Fruit fly (Drosophila melanogaster) whole organism, embryonic: Measurements from ENCODE around the gene Cyp313b1.

ENCODE experiments used
- BEAF-32 ChIP-seq: fragments of 200-800 bp; sonication (Bioruptor generic); optimal IDR thresholded peaks from 3 replicates; lab custom pipeline; 2017; ENCODE audit warnings: missing biosample characterization, missing genetic modification characterization, mild to moderate bottlenecking, moderate library complexity, missing genetic modification reagents
- C15 ChIP-seq: fragments of 200-800 bp; sonication (Bioruptor generic); IDR thresholded peaks from 3 replicates; pipeline ENCODE4 v1.3.6; 2022; ENCODE audit warnings: missing biosample characterization, missing genetic modification characterization
- CG1024 ChIP-seq: fragments of 200-800 bp; sonication (Bioruptor generic); IDR thresholded peaks from 2 replicates; pipeline ENCODE4 v1.3.6; 2022; ENCODE audit warnings: missing biosample characterization, missing genetic modification characterization
- CG10431 ChIP-seq: fragments of 200-800 bp; sonication (Bioruptor generic); optimal IDR thresholded peaks from 3 replicates; lab custom pipeline; 2018; ENCODE audit warnings: missing biosample characterization, mild to moderate bottlenecking, missing genetic modification characterization
- CG11504 ChIP-seq: fragments of 200-800 bp; sonication (Bioruptor generic); optimal IDR thresholded peaks from 3 replicates; lab custom pipeline; 2019; ENCODE audit warnings: missing biosample characterization, mild to moderate bottlenecking, missing genetic modification characterization, moderate library complexity
- CG12104 ChIP-seq: fragments of 200-800 bp; sonication (Bioruptor generic); optimal IDR thresholded peaks from 3 replicates; lab custom pipeline; 2016; ENCODE audit warnings: missing biosample characterization, missing genetic modification characterization
- CG12155 ChIP-seq: fragments of 200-800 bp; sonication (Bioruptor generic); optimal IDR thresholded peaks from 3 replicates; lab custom pipeline; 2016; ENCODE audit warnings: missing biosample characterization, missing genetic modification characterization
- CG15073 ChIP-seq: fragments of 200-800 bp; sonication (Bioruptor generic); optimal IDR thresholded peaks from 2 replicates; lab custom pipeline; 2016; ENCODE audit warnings: missing biosample characterization, missing genetic modification characterization
- CG15269 ChIP-seq: fragments of 200-800 bp; sonication (Bioruptor generic); optimal IDR thresholded peaks from 2 replicates; lab custom pipeline; 2018; ENCODE audit warnings: missing biosample characterization, mild to moderate bottlenecking, missing genetic modification characterization, moderate library complexity
- CG15601 ChIP-seq: fragments of 200-800 bp; sonication (Bioruptor generic); optimal IDR thresholded peaks from 3 replicates; lab custom pipeline; 2019; ENCODE audit warnings: missing biosample characterization, mild to moderate bottlenecking, missing genetic modification characterization, moderate library complexity
- CG1647 ChIP-seq: fragments of 200-800 bp; sonication (Bioruptor generic); optimal IDR thresholded peaks from 3 replicates; lab custom pipeline; 2016; ENCODE audit warnings: missing biosample characterization, missing genetic modification characterization
- CG17385 ChIP-seq: fragments of 200-800 bp; sonication (Bioruptor generic); optimal IDR thresholded peaks from 3 replicates; lab custom pipeline; 2018; ENCODE audit warnings: missing biosample characterization, mild to moderate bottlenecking, missing genetic modification characterization
- CG17612 ChIP-seq: fragments of 200-800 bp; sonication (Bioruptor generic); IDR thresholded peaks from 2 replicates; pipeline ENCODE4 v1.3.6; 2022; ENCODE audit warnings: missing biosample characterization, missing genetic modification characterization
- CG17829 ChIP-seq: fragments of 200-800 bp; optimal IDR thresholded peaks from 2 replicates; lab custom pipeline; 2019; ENCODE audit warnings: missing biosample characterization, mild to moderate bottlenecking, missing genetic modification characterization, moderate library complexity
- CG18476 ChIP-seq: fragments of 200-800 bp; sonication (Bioruptor generic); optimal IDR thresholded peaks from 2 replicates; lab custom pipeline; 2016; ENCODE audit warnings: missing biosample characterization, mild to moderate bottlenecking, missing genetic modification characterization
- CG18599 ChIP-seq: fragments of 200-800 bp; sonication (Bioruptor generic); optimal IDR thresholded peaks from 3 replicates; lab custom pipeline; 2017; ENCODE audit warnings: missing biosample characterization, missing genetic modification characterization, mild to moderate bottlenecking, moderate library complexity, missing genetic modification reagents
- CG2202 ChIP-seq: fragments of 200-800 bp; sonication (Bioruptor generic); optimal IDR thresholded peaks from 2 replicates; lab custom pipeline; 2018; ENCODE audit warnings: missing biosample characterization, mild to moderate bottlenecking, missing genetic modification characterization
- CG30403 ChIP-seq: fragments of 200-800 bp; sonication (Bioruptor generic); optimal IDR thresholded peaks from 3 replicates; lab custom pipeline; 2016; ENCODE audit warnings: missing biosample characterization, missing genetic modification characterization
- CG3407 ChIP-seq: fragments of 200-800 bp; sonication (Bioruptor generic); optimal IDR thresholded peaks from 2 replicates; lab custom pipeline; 2018; ENCODE audit warnings: missing biosample characterization, mild to moderate bottlenecking, missing genetic modification characterization
- CG7556 ChIP-seq: fragments of 200-800 bp; sonication (Bioruptor generic); optimal IDR thresholded peaks from 2 replicates; lab custom pipeline; 2017; ENCODE audit warnings: missing biosample characterization, mild to moderate bottlenecking, missing genetic modification characterization
- CG7963 ChIP-seq: fragments of 200-800 bp; sonication (Bioruptor generic); IDR thresholded peaks from 3 replicates; pipeline ENCODE4 v1.3.6; 2022; ENCODE audit warnings: missing biosample characterization, missing genetic modification characterization; ENCODE audit not compliant: partially characterized antibody
- CG7987 ChIP-seq: fragments of 200-800 bp; sonication (Bioruptor generic); optimal IDR thresholded peaks from 2 replicates; lab custom pipeline; 2018; ENCODE audit warnings: missing biosample characterization, mild to moderate bottlenecking, missing genetic modification characterization, moderate library complexity
- CG8290 ChIP-seq, 3 experiments: fragments of 200-800 bp; sonication (Bioruptor generic); optimal IDR thresholded peaks; 2 replicates each; lab custom pipeline; 2016 to 2019; ENCODE audit warnings: missing biosample characterization in 3 of 3, missing genetic modification characterization in 3 of 3, mild to moderate bottlenecking in 2 of 3, moderate library complexity in 1 of 3
- CG8388 ChIP-seq: fragments of 200-800 bp; sonication (Bioruptor generic); optimal IDR thresholded peaks from 2 replicates; lab custom pipeline; 2019; ENCODE audit warnings: missing biosample characterization, mild to moderate bottlenecking, missing genetic modification characterization, moderate library complexity
- CG8924 ChIP-seq: fragments of 200-800 bp; optimal IDR thresholded peaks from 3 replicates; lab custom pipeline; 2019; ENCODE audit warnings: missing biosample characterization, mild to moderate bottlenecking, missing genetic modification characterization, moderate library complexity
- D ChIP-seq, 2 experiments: fragments of 200-800 bp in 1 of 2; fragments of >200 bp in 1 of 2; sonication (Bioruptor generic) in 1 of 2; optimal IDR thresholded peaks; 2 replicates in 1 of 2; 3 replicates in 1 of 2; lab custom pipeline; 2017; ENCODE audit warnings: mild to moderate bottlenecking in 1 of 2, missing biosample characterization in 1 of 2, missing genetic modification characterization in 1 of 2, missing genetic modification reagents in 1 of 2
- HHEX ChIP-seq: fragments of 200-800 bp; sonication (Bioruptor generic); optimal IDR thresholded peaks from 3 replicates; lab custom pipeline; 2017; ENCODE audit warnings: missing biosample characterization, mild to moderate bottlenecking, missing genetic modification characterization, missing genetic modification reagents
- Hr51 ChIP-seq, 2 experiments: fragments of 200-800 bp; sonication (Bioruptor generic); optimal IDR thresholded peaks; 2 replicates in 1 of 2; 3 replicates in 1 of 2; lab custom pipeline; 2016 to 2018; ENCODE audit warnings: missing biosample characterization in 2 of 2, missing genetic modification characterization in 2 of 2, mild to moderate bottlenecking in 1 of 2, moderate library complexity in 1 of 2
- MESR4 ChIP-seq: fragments of 200-800 bp; sonication (Bioruptor generic); optimal IDR thresholded peaks from 2 replicates; lab custom pipeline; 2018; ENCODE audit warnings: missing biosample characterization, mild to moderate bottlenecking, missing genetic modification characterization, moderate library complexity
- Max ChIP-seq: fragments of 200-800 bp; sonication (Bioruptor generic); optimal IDR thresholded peaks from 2 replicates; lab custom pipeline; 2016; ENCODE audit warnings: missing biosample characterization, mild to moderate bottlenecking, missing genetic modification characterization
- Mrtf ChIP-seq: fragments of 200-800 bp; sonication (Bioruptor generic); IDR thresholded peaks from 3 replicates; pipeline ENCODE4 v1.3.6; 2022; ENCODE audit warnings: missing biosample characterization, missing genetic modification characterization
- NfI ChIP-seq: fragments of 200-800 bp; sonication (Bioruptor generic); optimal IDR thresholded peaks from 3 replicates; lab custom pipeline; 2018; ENCODE audit warnings: missing biosample characterization, mild to moderate bottlenecking, missing genetic modification characterization, moderate library complexity
- Oaz ChIP-seq: fragments of 200-800 bp; sonication (Bioruptor generic); IDR thresholded peaks from 2 replicates; pipeline ENCODE4 v1.3.6; 2022; ENCODE audit warnings: missing biosample characterization, missing genetic modification characterization
- Rfx ChIP-seq: fragments of 200-800 bp; sonication (Bioruptor generic); IDR thresholded peaks from 2 replicates; pipeline ENCODE4 v1.3.6; 2022; ENCODE audit warnings: missing biosample characterization, missing genetic modification characterization
- Scr ChIP-seq: fragments of 200-800 bp; sonication (Bioruptor generic); IDR thresholded peaks from 2 replicates; pipeline ENCODE4 v1.3.6; 2022; ENCODE audit warnings: missing biosample characterization, missing genetic modification characterization; ENCODE audit not compliant: partially characterized antibody
- Xrp1 ChIP-seq: fragments of 200-800 bp; sonication (Bioruptor generic); IDR thresholded peaks from 2 replicates; pipeline ENCODE4 v1.3.6; 2022; ENCODE audit warnings: missing biosample characterization, missing genetic modification characterization
- ac ChIP-seq: fragments of 200-800 bp; sonication (Bioruptor generic); optimal IDR thresholded peaks from 3 replicates; lab custom pipeline; 2017; ENCODE audit warnings: missing biosample characterization, mild to moderate bottlenecking, missing genetic modification characterization
- al ChIP-seq: fragments of 200-800 bp; sonication (Bioruptor generic); IDR thresholded peaks from 2 replicates; pipeline ENCODE4 v1.3.6; 2022; ENCODE audit warnings: missing biosample characterization, missing genetic modification characterization
- caup ChIP-seq: fragments of 200-800 bp; sonication (Bioruptor generic); optimal IDR thresholded peaks from 3 replicates; lab custom pipeline; 2017; ENCODE audit warnings: missing biosample characterization, mild to moderate bottlenecking, missing genetic modification characterization, moderate library complexity; ENCODE audit not compliant: severe bottlenecking
- dan ChIP-seq: fragments of 200-800 bp; sonication (Bioruptor generic); IDR thresholded peaks from 2 replicates; pipeline ENCODE4 v1.3.6; 2022; ENCODE audit warnings: missing biosample characterization, missing genetic modification characterization
- exex ChIP-seq: fragments of 200-800 bp; sonication (Bioruptor generic); optimal IDR thresholded peaks from 4 replicates; lab custom pipeline; 2018; ENCODE audit warnings: missing biosample characterization, mild to moderate bottlenecking, missing genetic modification characterization, moderate library complexity
- kah ChIP-seq: fragments of 200-800 bp; sonication (Bioruptor generic); optimal IDR thresholded peaks from 2 replicates; lab custom pipeline; 2018; ENCODE audit warnings: missing biosample characterization, mild to moderate bottlenecking, missing genetic modification characterization
- lola ChIP-seq, 3 experiments: fragments of >200 bp in 2 of 3; fragments of 200-800 bp in 1 of 3; sonication (Bioruptor generic) in 1 of 3; optimal IDR thresholded peaks; 2 replicates each; lab custom pipeline; 2017 to 2019; ENCODE audit warnings: missing biosample characterization in 3 of 3, missing genetic modification characterization in 3 of 3, mild to moderate bottlenecking in 1 of 3, moderate library complexity in 1 of 3
- mld ChIP-seq: fragments of 200-800 bp; sonication (Bioruptor generic); IDR thresholded peaks from 3 replicates; pipeline ENCODE4 v1.3.6; 2022; ENCODE audit warnings: missing biosample characterization, missing genetic modification characterization; ENCODE audit not compliant: partially characterized antibody
- row ChIP-seq: fragments of 200-800 bp; sonication (Bioruptor generic); IDR thresholded peaks from 3 replicates; pipeline ENCODE4 v1.3.6; 2022; ENCODE audit warnings: missing biosample characterization, missing genetic modification characterization
- sqz ChIP-seq: fragments of 200-800 bp; sonication (Bioruptor generic); optimal IDR thresholded peaks from 3 replicates; lab custom pipeline; 2018; ENCODE audit warnings: missing biosample characterization, mild to moderate bottlenecking, missing genetic modification characterization
- stwl ChIP-seq: fragments of 200-800 bp; sonication (Bioruptor generic); optimal IDR thresholded peaks from 3 replicates; lab custom pipeline; 2018; ENCODE audit warnings: missing biosample characterization, mild to moderate bottlenecking, missing genetic modification characterization, moderate library complexity
- zen ChIP-seq: fragments of 200-800 bp; sonication (Bioruptor generic); optimal IDR thresholded peaks from 3 replicates; lab custom pipeline; 2018; ENCODE audit warnings: missing biosample characterization, mild to moderate bottlenecking, missing genetic modification characterization, moderate library complexity

Gene Cyp313b1

DNA sequence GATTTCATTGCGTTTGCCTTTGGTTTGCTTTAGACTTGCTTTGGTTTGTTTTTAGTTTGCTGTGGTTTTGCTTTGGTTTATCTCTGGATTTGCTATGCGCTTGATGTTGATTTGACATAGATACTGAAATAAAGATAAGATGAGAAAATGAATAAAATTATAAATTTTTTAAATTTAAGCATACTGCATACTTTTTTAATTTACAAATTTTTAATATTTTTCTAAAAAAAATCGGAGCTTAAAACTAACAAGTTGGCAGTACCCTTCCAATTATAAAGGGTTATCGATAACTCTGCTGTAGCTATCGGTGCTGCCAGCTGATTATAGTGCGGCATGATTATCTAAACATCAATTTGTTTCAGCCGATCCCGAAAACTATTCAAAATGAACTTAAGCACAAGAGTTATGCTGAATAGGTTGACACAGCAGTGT lies 28.4 kb upstream of the Cyp313b1 start, which contains the start of gene mRpL19 (continued):
- no peak for TF ChIP-seq ac (GFP tag; lab: Kevin White, UChicago)
- peak; percentile 65 for TF ChIP-seq CG15601
- TF ChIP-seq CG7556 (GFP tag; lab: Kevin White, UChicago), result peak; percentile 53
- peak; percentile 54 for TF ChIP-seq sqz (GFP tag; lab: Kevin White, UChicago)
- no peak for TF ChIP-seq C15 (GFP tag; lab: Robert Waterston, UW)
- peak; percentile 38 for TF ChIP-seq zen (tag; lab: Kevin White, UChicago)
- TF ChIP-seq CG18599 (GFP tag; lab: Kevin White, UChicago), result peak; percentile 71
- TF ChIP-seq exex (tag; lab: Kevin White, UChicago), result peak; percentile 73
- peak; percentile 44 for TF ChIP-seq NfI
- peak; percentile 36; the same call in 1 of the 2 replicates for TF ChIP-seq Xrp1 (GFP tag; lab: Robert Waterston, UW)
- TF ChIP-seq stwl (tag; lab: Kevin White, UChicago), result peak; percentile 78
- TF ChIP-seq lola (GFP tag; optimal IDR thresholded peaks at IDR 0.05; lab: Kevin White, UChicago), result peak in 1 of 3 experiments; percentile 51
- TF ChIP-seq CG17385 (GFP tag; lab: Kevin White, UChicago), result peak; percentile 50
- peak; percentile 17 for TF ChIP-seq CG18476 (GFP tag; lab: Kevin White, UChicago)
- TF ChIP-seq MESR4, result peak; percentile 73
- peak; percentile 54 for TF ChIP-seq BEAF-32 (GFP tag; lab: Kevin White, UChicago)
- peak; percentile 71 for TF ChIP-seq CG8924 (tag; lab: Kevin White, UChicago)
- peak; percentile 58; the same call in 1 of the 3 replicates for TF ChIP-seq CG7963
- TF ChIP-seq CG12104 (GFP tag; lab: Kevin White, UChicago), result peak; percentile 21
- no peak for TF ChIP-seq CG7987 (GFP tag; lab: Kevin White, UChicago)
- no peak for TF ChIP-seq CG3407
- TF ChIP-seq Max (GFP tag; lab: Kevin White, UChicago), result peak; percentile 1
- no peak for TF ChIP-seq al (GFP tag; lab: Robert Waterston, UW)
- TF ChIP-seq Hr51 (GFP tag; optimal IDR thresholded peaks at IDR 0.05; lab: Kevin White, UChicago), result peak in 1 of 2 experiments; percentile 48
- no peak for TF ChIP-seq Mrtf
- TF ChIP-seq CG17829 (tag; lab: Kevin White, UChicago), result peak; percentile 69
- TF ChIP-seq kah (GFP tag; lab: Kevin White, UChicago), result no peak
- TF ChIP-seq Scr (GFP tag; lab: Robert Waterston, UW), result peak; percentile 58
- peak; percentile 45 for TF ChIP-seq CG8290 (GFP tag; optimal IDR thresholded peaks at IDR 0.05; lab: Kevin White, UChicago)
- no peak for TF ChIP-seq CG8290 (tag; optimal IDR thresholded peaks at IDR 0.05; lab: Kevin White, UChicago)
- no peak for TF ChIP-seq Oaz (GFP tag; lab: Robert Waterston, UW)
- peak; percentile 31 for TF ChIP-seq CG10431 (GFP tag; lab: Kevin White, UChicago)
- TF ChIP-seq HHEX (GFP tag; lab: Kevin White, UChicago), result no peak
- TF ChIP-seq CG15073, result no peak
- TF ChIP-seq CG30403 (GFP tag; lab: Kevin White, UChicago), result peak; percentile 46
- 0 out of 3 replicates have a peak, but pooled peaks have one; percentile 30 for TF ChIP-seq mld (GFP tag; lab: Robert Waterston, UW)
- peak; percentile 11 for TF ChIP-seq CG2202 (tag; lab: Kevin White, UChicago)
- peak; percentile 28 for TF ChIP-seq CG12155 (GFP tag; lab: Kevin White, UChicago)
- no peak for TF ChIP-seq Rfx (GFP tag; lab: Robert Waterston, UW)
- peak; percentile 42 for TF ChIP-seq CG8388 (GFP tag; lab: Kevin White, UChicago)
- no peak for TF ChIP-seq CG1024 (GFP tag; lab: Robert Waterston, UW)
- peak; percentile 0 for TF ChIP-seq caup (GFP tag; lab: Kevin White, UChicago)
- peak; percentile 73 for TF ChIP-seq row
- no peak for TF ChIP-seq CG17612 (GFP tag; lab: Robert Waterston, UW)
- no peak for TF ChIP-seq CG1647
- peak; percentile 60 for TF ChIP-seq CG11504 (tag; lab: Kevin White, UChicago)
- no peak for TF ChIP-seq dan (GFP tag; lab: Robert Waterston, UW)
- peak; percentile 62 for TF ChIP-seq CG15269 (tag; lab: Kevin White, UChicago)
- TF ChIP-seq D (optimal IDR thresholded peaks at IDR 0.05; lab: Kevin White, UChicago), result no peak
- TF ChIP-seq D (GFP tag; optimal IDR thresholded peaks at IDR 0.05; lab: Kevin White, UChicago), result no peak
